Fruit fly (Drosophila melanogaster) whole organism, prepupa: Measurements from ENCODE around the gene Nepl15.
A peak's percentile ranks its signal among the peaks of the same experiment; 100 is the strongest.

Experiments
- CG10631 ChIP-seq: fragments of 200-800 bp; sonication (Bioruptor generic); optimal IDR thresholded peaks from 2 replicates; lab custom pipeline; 2016; ENCODE audit warnings: missing biosample characterization, missing genetic modification characterization
- CG10669 ChIP-seq: fragments of 200-800 bp; sonication (Bioruptor generic); optimal IDR thresholded peaks from 3 replicates; lab custom pipeline; 2018; ENCODE audit warnings: missing biosample characterization, mild to moderate bottlenecking, missing genetic modification characterization, moderate library complexity
- CG11762 ChIP-seq: fragments of 200-800 bp; sonication (Bioruptor generic); optimal IDR thresholded peaks from 3 replicates; lab custom pipeline; 2016; ENCODE audit warnings: missing biosample characterization, missing genetic modification characterization; ENCODE audit not compliant: insufficient read depth
- CG15336 ChIP-seq: fragments of 200-800 bp; sonication (Bioruptor generic); IDR thresholded peaks from 2 replicates; pipeline ENCODE4 v1.3.6; 2022; ENCODE audit warnings: missing biosample characterization, missing genetic modification characterization
- CG1621 ChIP-seq: fragments of 200-800 bp; sonication (Bioruptor generic); optimal IDR thresholded peaks from 3 replicates; lab custom pipeline; 2018; ENCODE audit warnings: missing biosample characterization, mild to moderate bottlenecking, missing genetic modification characterization
- CG16779 ChIP-seq: fragments of 200-800 bp; sonication (Bioruptor generic); optimal IDR thresholded peaks from 3 replicates; lab custom pipeline; 2017; ENCODE audit warnings: missing biosample characterization, mild to moderate bottlenecking, missing genetic modification characterization
- CG31627 ChIP-seq: fragments of 200-800 bp; sonication (Bioruptor generic); optimal IDR thresholded peaks from 3 replicates; lab custom pipeline; 2016; ENCODE audit warnings: missing biosample characterization, missing genetic modification characterization
- CG32006 ChIP-seq: fragments of 200-800 bp; sonication (Bioruptor generic); optimal IDR thresholded peaks from 3 replicates; lab custom pipeline; 2017; ENCODE audit warnings: missing biosample characterization, mild to moderate bottlenecking, missing genetic modification characterization
- CG3919 ChIP-seq: fragments of 200-800 bp; sonication (Bioruptor generic); optimal IDR thresholded peaks from 3 replicates; lab custom pipeline; 2016; ENCODE audit warnings: missing biosample characterization, missing genetic modification characterization
- CG4318 ChIP-seq: fragments of 200-800 bp; sonication (Bioruptor generic); optimal IDR thresholded peaks from 3 replicates; lab custom pipeline; 2017; ENCODE audit warnings: missing biosample characterization, mild to moderate bottlenecking, missing genetic modification characterization
- CG6276 ChIP-seq: fragments of 200-800 bp; sonication (Bioruptor generic); optimal IDR thresholded peaks from 2 replicates; lab custom pipeline; 2017; ENCODE audit warnings: missing biosample characterization, mild to moderate bottlenecking, missing genetic modification characterization
- CG6792 ChIP-seq: fragments of 200-800 bp; sonication (Bioruptor generic); optimal IDR thresholded peaks from 3 replicates; lab custom pipeline; 2016; ENCODE audit warnings: missing biosample characterization, missing genetic modification characterization
- CG6854 ChIP-seq: fragments of 200-800 bp; sonication (Bioruptor generic); optimal IDR thresholded peaks from 2 replicates; lab custom pipeline; 2017; ENCODE audit warnings: missing biosample characterization, mild to moderate bottlenecking, missing genetic modification characterization
- CG7368 ChIP-seq: fragments of 200-800 bp; sonication (Bioruptor generic); optimal IDR thresholded peaks from 3 replicates; lab custom pipeline; 2016; ENCODE audit warnings: missing biosample characterization, missing genetic modification characterization
- CG8119 ChIP-seq: fragments of 200-800 bp; sonication (Bioruptor generic); IDR thresholded peaks from 3 replicates; pipeline ENCODE4 v1.3.6; 2022; ENCODE audit warnings: missing biosample characterization, missing genetic modification characterization
- CG8319 ChIP-seq: fragments of 200-800 bp; sonication (Bioruptor generic); optimal IDR thresholded peaks from 3 replicates; lab custom pipeline; 2016; ENCODE audit warnings: missing biosample characterization, missing genetic modification characterization
- CG9139 ChIP-seq: fragments of 200-800 bp; sonication (Bioruptor generic); optimal IDR thresholded peaks from 3 replicates; lab custom pipeline; 2017; ENCODE audit warnings: missing biosample characterization, mild to moderate bottlenecking, missing genetic modification characterization
- Eip93F ChIP-seq: fragments of 200-800 bp; sonication (Bioruptor generic); optimal IDR thresholded peaks from 2 replicates; lab custom pipeline; 2016; ENCODE audit warnings: missing biosample characterization, mild to moderate bottlenecking, missing genetic modification characterization
- Ets21C ChIP-seq: fragments of 200-800 bp; sonication (Bioruptor generic); optimal IDR thresholded peaks from 3 replicates; lab custom pipeline; 2016; ENCODE audit warnings: missing biosample characterization, missing genetic modification characterization
- Ets96B ChIP-seq: fragments of 200-800 bp; optimal IDR thresholded peaks from 2 replicates; lab custom pipeline; 2019; ENCODE audit warnings: missing biosample characterization, mild to moderate bottlenecking, missing genetic modification characterization, moderate library complexity
- Hr39 ChIP-seq: fragments of 200-800 bp; sonication (Bioruptor generic); optimal IDR thresholded peaks from 2 replicates; lab custom pipeline; 2016; ENCODE audit warnings: missing biosample characterization, missing genetic modification characterization
- Lpt ChIP-seq: fragments of 200-800 bp; sonication (Bioruptor generic); optimal IDR thresholded peaks from 3 replicates; lab custom pipeline; 2016; ENCODE audit warnings: missing biosample characterization, missing genetic modification characterization
- OdsH ChIP-seq: fragments of 200-800 bp; sonication (Bioruptor generic); optimal IDR thresholded peaks from 3 replicates; lab custom pipeline; 2016; ENCODE audit warnings: missing biosample characterization, missing genetic modification characterization
- Smox ChIP-seq: fragments of 200-800 bp; sonication (Bioruptor generic); optimal IDR thresholded peaks from 3 replicates; lab custom pipeline; 2016; ENCODE audit warnings: missing biosample characterization, missing genetic modification characterization
- Sox102F ChIP-seq: fragments of 200-800 bp; sonication (Bioruptor generic); optimal IDR thresholded peaks from 2 replicates; lab custom pipeline; 2016; ENCODE audit warnings: missing biosample characterization, mild to moderate bottlenecking, missing genetic modification characterization
- Sox14 ChIP-seq: fragments of 200-800 bp; sonication (Bioruptor generic); optimal IDR thresholded peaks from 3 replicates; lab custom pipeline; 2016; ENCODE audit warnings: missing biosample characterization, missing genetic modification characterization
- Sox15 ChIP-seq: fragments of 200-800 bp; sonication (Bioruptor generic); optimal IDR thresholded peaks from 3 replicates; lab custom pipeline; 2016; ENCODE audit warnings: missing biosample characterization, missing genetic modification characterization
- achi ChIP-seq: fragments of 200-800 bp; sonication (Bioruptor generic); optimal IDR thresholded peaks from 3 replicates; lab custom pipeline; 2016; ENCODE audit warnings: missing biosample characterization, missing genetic modification characterization
- acj6 ChIP-seq: fragments of 200-800 bp; sonication (Bioruptor generic); optimal IDR thresholded peaks from 3 replicates; lab custom pipeline; 2016; ENCODE audit warnings: missing biosample characterization, missing genetic modification characterization
- dsx ChIP-seq: fragments of 200-800 bp; optimal IDR thresholded peaks from 3 replicates; lab custom pipeline; 2019; ENCODE audit warnings: missing biosample characterization, mild to moderate bottlenecking, missing genetic modification characterization, moderate library complexity; ENCODE audit not compliant: poor library complexity, severe bottlenecking
- eg ChIP-seq: fragments of 200-800 bp; sonication (Bioruptor generic); IDR thresholded peaks from 3 replicates; pipeline ENCODE4 v1.3.6; 2022; ENCODE audit warnings: missing biosample characterization, missing genetic modification characterization
- esn ChIP-seq: fragments of 200-800 bp; sonication (Bioruptor generic); optimal IDR thresholded peaks from 2 replicates; lab custom pipeline; 2016; ENCODE audit warnings: missing biosample characterization, mild to moderate bottlenecking, missing genetic modification characterization, moderate library complexity
- fd59A ChIP-seq: fragments of 200-800 bp; sonication (Bioruptor generic); optimal IDR thresholded peaks from 2 replicates; lab custom pipeline; 2017; ENCODE audit warnings: missing biosample characterization, mild to moderate bottlenecking, missing genetic modification characterization, missing genetic modification reagents
- fkh ChIP-seq: fragments of 200-800 bp; sonication (Bioruptor generic); optimal IDR thresholded peaks from 3 replicates; lab custom pipeline; 2017; ENCODE audit warnings: missing biosample characterization, mild to moderate bottlenecking, missing genetic modification characterization, moderate library complexity
- net ChIP-seq: fragments of 200-800 bp; sonication (Bioruptor generic); optimal IDR thresholded peaks from 3 replicates; lab custom pipeline; 2016; ENCODE audit warnings: missing biosample characterization, missing genetic modification characterization
- ss ChIP-seq, 2 experiments: fragments of 200-800 bp; sonication (Bioruptor generic); optimal IDR thresholded peaks; 2 replicates in 1 of 2; 3 replicates in 1 of 2; lab custom pipeline; 2017 to 2018; ENCODE audit warnings: mild to moderate bottlenecking in 2 of 2, missing biosample characterization in 2 of 2, missing genetic modification characterization in 2 of 2, moderate library complexity in 1 of 2
- svp ChIP-seq: fragments of 200-800 bp; sonication (Bioruptor generic); peaks from one replicate; lab custom pipeline; 2016; ENCODE audit warnings: missing biosample characterization, missing genetic modification characterization
- topi ChIP-seq: fragments of 200-800 bp; sonication (Bioruptor generic); optimal IDR thresholded peaks from 3 replicates; lab custom pipeline; 2016; ENCODE audit warnings: missing biosample characterization, missing genetic modification characterization
- vri ChIP-seq: fragments of 200-800 bp; sonication (Bioruptor generic); optimal IDR thresholded peaks from 3 replicates; lab custom pipeline; 2016; ENCODE audit warnings: missing biosample characterization, mild to moderate bottlenecking, missing genetic modification characterization

Gene Nepl15

dm6 chr3R:22760988-22761387 lies 5.0 kb downstream of the Nepl15 start, which contains the start of gene Nepl13:
Nepl13 (minus strand) TSS chr3R:22761076.
- no peak for TF ChIP-seq Hr39 (GFP tag; lab: Kevin White, UChicago)
- TF ChIP-seq svp = peak; percentile 97

- TF ChIP-seq CG4318 (GFP tag; lab: Kevin White, UChicago) (no peak), svp (no peak), Ets21C (GFP tag; lab: Kevin White, UChicago) (no peak), vri (GFP tag; lab: Kevin White, UChicago) (no peak), CG1621 (no peak), acj6 (no peak), fd59A (GFP tag; lab: Kevin White, UChicago) (no peak), esn (GFP tag; lab: Kevin White, UChicago) (no peak), fkh (GFP tag; lab: Kevin White, UChicago) (no peak), CG16779 (tag; lab: Kevin White, UChicago) (no peak), CG7368 (GFP tag; lab: Kevin White, UChicago) (no peak)
These were observed 8.9 kb downstream of the Nepl15 start for dm6 chr3R:22757117-22757516.

- no peak for TF ChIP-seq Lpt
- TF ChIP-seq eg = 0 out of 3 replicates have a peak, but pooled peaks have one; percentile 17
- no peak for TF ChIP-seq CG15336 (GFP tag; lab: Robert Waterston, UW)
- no peak for TF ChIP-seq fd59A (GFP tag; lab: Kevin White, UChicago)
- TF ChIP-seq fkh (GFP tag; lab: Kevin White, UChicago) = peak; percentile 71
- no peak for TF ChIP-seq CG10631
These were observed 9.7 kb downstream of the Nepl15 start for dm6 chr3R:22756289-22756688.

dm6 chr3R:22755187-22755777 lies 10.7 kb downstream of the Nepl15 start:
- no peak for TF ChIP-seq CG8119
- no peak for TF ChIP-seq CG3919 (GFP tag; lab: Kevin White, UChicago)
- TF ChIP-seq eg = 0 out of 3 replicates have a peak, but pooled peaks have one; percentile 11
- no peak for TF ChIP-seq CG32006 (GFP tag; lab: Kevin White, UChicago)

dm6 chr3R:22753895-22754774 lies 11.8 kb downstream of the Nepl15 start:
- TF ChIP-seq eg (peak; percentile 56; the same call in 2 of the 3 replicates), CG32006 (GFP tag; lab: Kevin White, UChicago) (peak; percentile 77), CG7368 (GFP tag; lab: Kevin White, UChicago) (no peak), CG10631 (peak; percentile 23), CG16779 (tag; lab: Kevin White, UChicago) (peak; percentile 45), CG15336 (GFP tag; lab: Robert Waterston, UW) (0 out of 2 replicates have a peak, but pooled peaks have one; percentile 7), Ets96B (no peak), ss (GFP tag; optimal IDR thresholded peaks at IDR 0.05; lab: Kevin White, UChicago) (no peak), OdsH (GFP tag; lab: Kevin White, UChicago) (peak; percentile 28), topi (no peak), net (no peak), CG31627 (GFP tag; lab: Kevin White, UChicago) (no peak), Smox (GFP tag; lab: Kevin White, UChicago) (no peak), CG9139 (GFP tag; lab: Kevin White, UChicago) (no peak), CG11762 (GFP tag; lab: Kevin White, UChicago) (no peak), Sox102F (GFP tag; lab: Kevin White, UChicago) (no peak), esn (GFP tag; lab: Kevin White, UChicago) (peak; percentile 14), achi (GFP tag; lab: Kevin White, UChicago) (peak; percentile 38), CG8319 (no peak), Sox15 (GFP tag; lab: Kevin White, UChicago) (no peak), CG6792 (no peak), acj6 (no peak), dsx (GFP tag; lab: Kevin White, UChicago) (no peak), CG1621 (no peak), Eip93F (GFP tag; lab: Kevin White, UChicago) (no peak), CG10669 (no peak), CG6854 (GFP tag; lab: Kevin White, UChicago) (no peak), CG6276 (GFP tag; lab: Kevin White, UChicago) (peak; percentile 55), Sox14 (GFP tag; lab: Kevin White, UChicago) (no peak), fd59A (GFP tag; lab: Kevin White, UChicago) (no peak)
